Worm (Caenorhabditis elegans): Measurements from ENCODE around the gene C28H8.2.

ce11 chrIII:5878215-5878614, 41.9 kb upstream of the C28H8.2 start, which contains the start of the genes mig-21 and F01F1.2:
- TF ChIP-seq flh-1 (GFP tag; optimal IDR thresholded peaks at IDR 0.05) (no peak), lsy-2 (tag; optimal IDR thresholded peaks at IDR 0.05) (peak; percentile 62), ceh-39 (tag; optimal IDR thresholded peaks at IDR 0.05) (no peak), lin-13 (tag; optimal IDR thresholded peaks at IDR 0.05) (no peak), elt-3 (tag; optimal IDR thresholded peaks at IDR 0.05) (no peak), snpc-4 (tag; optimal IDR thresholded peaks at IDR 0.05) (no peak), elt-1 (tag; optimal IDR thresholded peaks at IDR 0.05; ENCODE audit: borderline replicate concordance, insufficient read depth) (no peak)

Measured in whole organism, mixed stage, embryonic.